Worm (Caenorhabditis elegans) whole organism, young adult: ENCODE measurements around the gene Y52E8A.1.

Source experiments
- B0019.2 ChIP-seq: fragments of 200-800 bp; sonication (Bioruptor generic); conservative IDR thresholded peaks from 2 replicates; pipeline ENCODE4 v1.3.6; 2022; ENCODE audit warnings: missing genetic modification reagents, missing genetic modification characterization, missing compliant biosample characterization
- B0261.1 ChIP-seq: sonication (generic microtip); optimal IDR thresholded peaks from 2 replicates; lab custom pipeline; 2016; ENCODE audit warnings: mild to moderate bottlenecking, missing genetic modification characterization, moderate library complexity, missing compliant biosample characterization
- B0336.3 ChIP-seq: fragments of 200-800 bp; sonication (Bioruptor generic); IDR thresholded peaks from 2 replicates; pipeline ENCODE4 v1.3.6; 2022; ENCODE audit warnings: missing genetic modification characterization, missing compliant biosample characterization
- T07F8.4 ChIP-seq: sonication (generic microtip); optimal IDR thresholded peaks from 2 replicates; lab custom pipeline; 2016; ENCODE audit warnings: mild to moderate bottlenecking, missing genetic modification characterization, moderate library complexity, missing compliant biosample characterization
- Y53F4B.3 ChIP-seq: fragments of 200-800 bp; sonication (Bioruptor generic); IDR thresholded peaks from 2 replicates; pipeline ENCODE4 v1.3.6; 2022; ENCODE audit warnings: missing genetic modification reagents, missing genetic modification characterization, missing compliant biosample characterization
- Y56A3A.18 ChIP-seq: fragments of 200-800 bp; sonication (Bioruptor generic); IDR thresholded peaks from 2 replicates; pipeline ENCODE4 v1.3.6; 2022; ENCODE audit warnings: missing genetic modification reagents, missing genetic modification characterization, missing compliant biosample characterization
- aptf-3 ChIP-seq: fragments of 200-800 bp; sonication (Bioruptor generic); IDR thresholded peaks from 2 replicates; pipeline ENCODE4 v1.3.6; 2022; ENCODE audit warnings: missing genetic modification characterization, missing compliant biosample characterization
- athp-1 ChIP-seq: sonication (generic microtip); optimal IDR thresholded peaks from 2 replicates; lab custom pipeline; 2017; ENCODE audit warnings: mild to moderate bottlenecking, missing genetic modification characterization, missing compliant biosample characterization
- bed-1 ChIP-seq: fragments of 200-800 bp; sonication (Bioruptor generic); IDR thresholded peaks from 2 replicates; pipeline ENCODE4 v1.3.6; 2022; ENCODE audit warnings: missing genetic modification reagents, missing genetic modification characterization, missing compliant biosample characterization
- ceh-40 ChIP-seq: fragments of 200-800 bp; sonication (Bioruptor generic); IDR thresholded peaks from 2 replicates; pipeline ENCODE4 v1.3.6; 2022; ENCODE audit warnings: missing genetic modification characterization, missing compliant biosample characterization
- ceh-79 ChIP-seq: sonication (generic microtip); optimal IDR thresholded peaks from 2 replicates; lab custom pipeline; 2017; ENCODE audit warnings: mild to moderate bottlenecking, missing genetic modification characterization, missing compliant biosample characterization
- ceh-91 ChIP-seq: fragments of 200-800 bp; sonication (Bioruptor generic); IDR thresholded peaks from 2 replicates; pipeline ENCODE4 v1.3.6; 2022; ENCODE audit warnings: missing genetic modification reagents, missing genetic modification characterization, missing compliant biosample characterization
- die-1 ChIP-seq: sonication (generic microtip); optimal IDR thresholded peaks from 2 replicates; lab custom pipeline; 2016; ENCODE audit warnings: missing genotype, mild to moderate bottlenecking, missing genetic modification characterization, missing compliant biosample characterization
- efl-1 ChIP-seq: fragments of 150-350 bp; optimal IDR thresholded peaks from 2 replicates; lab custom pipeline; 2014; ENCODE audit warnings: missing biosample characterization, missing genetic modification reagents, missing genetic modification characterization
- egrh-3 ChIP-seq: fragments of 200-800 bp; sonication (Bioruptor generic); IDR thresholded peaks from 2 replicates; pipeline ENCODE4 v1.3.6; 2022; ENCODE audit warnings: missing genetic modification reagents, missing genetic modification characterization, missing compliant biosample characterization
- hmg-1.2 ChIP-seq: fragments of 200-800 bp; sonication (Bioruptor generic); IDR thresholded peaks from 2 replicates; pipeline ENCODE4 v1.3.6; 2022; ENCODE audit warnings: missing genetic modification reagents, missing genetic modification characterization, missing compliant biosample characterization
- hsf-1 ChIP-seq: fragments of 200-800 bp; sonication (Bioruptor generic); IDR thresholded peaks from 2 replicates; pipeline ENCODE4 v1.3.6; 2022; ENCODE audit warnings: missing genetic modification reagents, missing genetic modification characterization, missing compliant biosample characterization
- let-607 ChIP-seq, 2 experiments: fragments of 200-800 bp in 1 of 2; sonication (Bioruptor generic) in 1 of 2; sonication (generic microtip) in 1 of 2; optimal IDR thresholded peaks; 2 replicates each; lab custom pipeline; 2016 to 2018; ENCODE audit warnings: mild to moderate bottlenecking in 2 of 2, missing compliant biosample characterization in 2 of 2, missing genetic modification characterization in 2 of 2, moderate library complexity in 2 of 2, missing genotype in 1 of 2
- lin-26 ChIP-seq: fragments of 200-800 bp; sonication (Bioruptor generic); IDR thresholded peaks from 2 replicates; pipeline ENCODE4 v1.3.6; 2022; ENCODE audit warnings: missing genetic modification reagents, missing genetic modification characterization, missing compliant biosample characterization
- nfya-1 ChIP-seq: sonication (generic microtip); optimal IDR thresholded peaks from 2 replicates; lab custom pipeline; 2017; ENCODE audit warnings: antibody characterized with exemption, missing compliant biosample characterization, missing genetic modification characterization, borderline replicate concordance; ENCODE audit not compliant: insufficient read depth
- nfyb-1 ChIP-seq: fragments of 200-800 bp; sonication (Bioruptor generic); IDR thresholded peaks from 2 replicates; pipeline ENCODE4 v1.3.6; 2022; ENCODE audit warnings: missing genetic modification reagents, missing genetic modification characterization, missing compliant biosample characterization
- nhr-27 ChIP-seq: fragments of 200-800 bp; sonication (Bioruptor generic); optimal IDR thresholded peaks from 2 replicates; lab custom pipeline; 2018; ENCODE audit warnings: mild to moderate bottlenecking, missing genetic modification characterization, moderate library complexity, missing compliant biosample characterization
- nhr-80 ChIP-seq: sonication (generic microtip); optimal IDR thresholded peaks from 2 replicates; lab custom pipeline; 2016; ENCODE audit warnings: missing genetic modification characterization, missing compliant biosample characterization
- pbrm-1 ChIP-seq: fragments of 200-800 bp; sonication (Bioruptor generic); IDR thresholded peaks from 2 replicates; pipeline ENCODE4 v1.3.6; 2022; ENCODE audit warnings: missing genetic modification reagents, missing genetic modification characterization, missing compliant biosample characterization
- pha-4 ChIP-seq: fragments of 150-350 bp; sonication (generic microtip); optimal IDR thresholded peaks from 2 replicates; lab custom pipeline; 2014; ENCODE audit warnings: missing biosample characterization, missing genetic modification reagents, missing genetic modification characterization
- snpc-1.3 ChIP-seq: sonication (generic microtip); optimal IDR thresholded peaks from 2 replicates; lab custom pipeline; 2017; ENCODE audit warnings: missing genetic modification characterization, mild to moderate bottlenecking, missing compliant biosample characterization, antibody characterized with exemption, moderate library complexity, missing genotype, missing genetic modification reagents; ENCODE audit not compliant: insufficient read depth
- snpc-3.4 ChIP-seq: sonication (generic microtip); optimal IDR thresholded peaks from 2 replicates; lab custom pipeline; 2017; ENCODE audit warnings: missing genetic modification characterization, mild to moderate bottlenecking, missing compliant biosample characterization, antibody characterized with exemption, moderate library complexity, missing genotype, missing genetic modification reagents
- somi-1 ChIP-seq: fragments of 200-800 bp; sonication (Bioruptor generic); optimal IDR thresholded peaks from 2 replicates; lab custom pipeline; 2018; ENCODE audit warnings: mild to moderate bottlenecking, missing genetic modification characterization, missing compliant biosample characterization
- sptf-2 ChIP-seq: fragments of 200-800 bp; sonication (Bioruptor generic); optimal IDR thresholded peaks from 2 replicates; lab custom pipeline; 2018; ENCODE audit warnings: mild to moderate bottlenecking, missing genetic modification characterization, missing compliant biosample characterization
- ztf-22 ChIP-seq: fragments of 200-800 bp; sonication (Bioruptor generic); optimal IDR thresholded peaks from 2 replicates; lab custom pipeline; 2018; ENCODE audit warnings: mild to moderate bottlenecking, missing genetic modification characterization, moderate library complexity, missing compliant biosample characterization
- ztf-6 ChIP-seq: fragments of 200-800 bp; sonication (Bioruptor generic); IDR thresholded peaks from 2 replicates; pipeline ENCODE4 v1.3.6; 2022; ENCODE audit warnings: missing genetic modification reagents, missing genetic modification characterization, missing compliant biosample characterization

Gene Y52E8A.1

DNA sequence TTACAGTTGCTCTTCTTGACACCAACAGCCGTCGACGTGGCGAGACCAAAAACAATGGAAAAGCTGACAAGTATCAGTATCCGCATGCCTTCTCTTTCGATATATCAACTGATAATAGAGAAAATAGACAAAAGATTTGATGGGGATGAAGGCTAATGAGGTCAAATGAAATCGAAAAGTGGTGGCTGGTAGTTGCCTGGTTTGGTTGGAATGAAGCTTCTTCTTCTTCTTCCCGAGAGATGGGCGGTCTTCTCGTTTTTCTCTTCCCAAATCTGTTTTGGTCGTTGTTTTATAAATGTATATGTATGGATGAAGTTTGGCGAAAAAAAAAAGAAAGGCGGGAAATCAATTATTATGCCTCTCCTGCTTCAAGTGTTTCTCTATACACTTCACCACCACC, 40.1 kb upstream of the Y52E8A.1 start, which contains the start of gene C01F1.5:
Gene C01F1.5, minus strand, starts transcription at position 103 of the 400 bp plus-strand sequence.
- no peak for TF ChIP-seq nhr-80 (tag; lab: Kevin White, UChicago)
- no peak for TF ChIP-seq pbrm-1 (GFP tag; lab: Robert Waterston, UW)
- no peak for TF ChIP-seq sptf-2 (GFP tag; lab: Kevin White, UChicago)
- no peak for TF ChIP-seq T07F8.4 (tag; lab: Kevin White, UChicago)
- TF ChIP-seq snpc-3.4 (tag; lab: Kevin White, UChicago) = peak; percentile 5
- TF ChIP-seq Y56A3A.18 (GFP tag; lab: Robert Waterston, UW) = no peak
- TF ChIP-seq, all 124 proteins: peak for 1

DNA sequence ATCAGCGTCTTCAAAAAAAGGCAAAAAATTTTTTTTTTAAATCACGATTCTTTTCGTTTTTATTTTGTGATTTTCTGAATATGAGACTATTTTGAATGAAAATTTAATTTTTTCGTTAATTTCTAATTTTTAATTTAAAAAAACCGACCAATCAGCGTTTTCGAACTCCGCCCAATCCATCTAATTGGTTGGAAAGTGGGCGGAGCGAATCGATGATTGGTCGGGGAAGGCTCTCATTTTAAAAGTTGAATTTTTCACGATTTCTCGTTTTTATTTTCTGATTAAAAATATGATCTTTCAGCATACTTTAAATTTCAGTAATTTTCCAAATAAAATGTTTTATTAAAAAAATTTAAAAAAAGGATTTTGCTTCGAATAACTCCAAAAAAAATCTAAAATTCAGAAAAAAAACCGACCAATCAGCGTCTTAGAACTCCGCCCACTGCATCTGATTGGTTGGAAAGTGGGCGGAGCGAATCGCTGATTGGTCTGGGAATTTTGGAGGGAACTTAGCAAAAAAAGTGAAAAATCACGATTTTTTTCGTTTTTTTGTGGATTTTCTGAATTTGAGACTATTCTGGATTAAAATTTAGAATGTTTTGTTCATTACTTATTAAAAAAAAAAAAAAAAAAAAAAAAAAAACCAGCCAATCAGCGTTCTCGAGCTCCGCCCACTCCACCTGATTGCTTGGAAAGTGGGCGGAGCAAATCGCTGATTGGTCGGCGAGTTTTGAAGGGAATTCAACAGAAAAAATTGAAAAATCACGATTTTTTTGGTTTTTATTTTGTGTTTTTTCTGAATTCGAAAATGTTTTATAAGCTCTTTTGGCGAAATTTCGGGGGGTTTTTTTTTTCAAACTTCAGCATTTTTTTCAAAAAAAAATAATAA, 37.3 kb upstream of the Y52E8A.1 start:
- TF ChIP-seq Y53F4B.3 (GFP tag; lab: Robert Waterston, UW) (no peak), pha-4 (no peak), snpc-1.3 (tag; lab: Kevin White, UChicago) (no peak), die-1 (tag; lab: Kevin White, UChicago) (no peak), ztf-22 (no peak), pbrm-1 (GFP tag; lab: Robert Waterston, UW) (no peak), nfyb-1 (GFP tag; lab: Robert Waterston, UW) (peak; percentile 66; the same call in 1 of the 2 replicates)
- TF ChIP-seq, all 124 proteins: peak for 1

DNA sequence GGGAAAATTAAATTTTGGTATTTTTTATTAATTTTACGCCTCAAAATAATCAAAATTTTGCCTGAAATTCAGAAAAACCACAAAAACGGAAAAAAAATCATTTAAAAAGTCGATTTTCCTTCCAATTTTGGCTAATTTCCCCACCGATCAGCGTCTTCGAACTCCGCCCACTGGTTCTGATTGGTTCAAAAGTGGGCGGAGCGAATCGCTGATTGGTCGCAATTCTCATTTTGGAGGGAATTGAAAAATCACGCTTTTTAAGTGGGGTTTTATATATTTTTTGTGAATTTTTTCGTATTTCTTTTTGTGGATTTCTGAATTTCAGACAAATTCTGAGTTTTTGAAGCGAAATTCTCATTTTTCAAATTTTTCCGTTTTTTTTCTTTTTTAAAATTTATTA, 34.9 kb upstream of the Y52E8A.1 start:
- 0 out of 2 replicates have a peak, but pooled peaks have one; percentile 31 for TF ChIP-seq nfyb-1 (GFP tag; lab: Robert Waterston, UW)
- no peak for TF ChIP-seq efl-1

DNA sequence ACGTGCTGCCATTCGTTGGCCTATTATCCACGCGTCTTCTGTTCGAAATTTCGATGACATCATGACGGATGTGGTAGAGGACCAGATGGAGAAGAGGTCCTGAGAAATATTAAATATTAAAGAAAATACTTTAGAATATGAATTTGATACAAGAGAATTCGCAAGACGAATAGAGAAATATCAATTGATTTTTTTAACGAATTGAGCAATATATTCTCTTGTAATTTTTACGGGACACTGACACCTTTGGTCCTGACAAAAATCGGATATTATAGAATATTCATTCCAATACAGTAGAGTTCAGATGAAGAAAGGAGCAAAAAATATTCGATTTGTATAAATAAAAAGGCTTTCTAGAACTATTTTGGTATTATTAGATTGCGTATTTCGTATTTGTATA, 33.8 kb upstream of the Y52E8A.1 start, which contains the start of gene C01F1.6:
Gene C01F1.6, minus strand, starts transcription at position 101 of the 400 bp plus-strand sequence.
- TF ChIP-seq sptf-2 (GFP tag; lab: Kevin White, UChicago) = no peak
- TF ChIP-seq nfya-1 (tag; lab: Kevin White, UChicago) = no peak
- no peak for TF ChIP-seq B0336.3 (GFP tag; lab: Robert Waterston, UW)
- no peak for TF ChIP-seq hmg-1.2 (GFP tag; lab: Robert Waterston, UW)
- no peak for TF ChIP-seq athp-1 (tag; lab: Kevin White, UChicago)
- no peak for TF ChIP-seq pha-4

DNA sequence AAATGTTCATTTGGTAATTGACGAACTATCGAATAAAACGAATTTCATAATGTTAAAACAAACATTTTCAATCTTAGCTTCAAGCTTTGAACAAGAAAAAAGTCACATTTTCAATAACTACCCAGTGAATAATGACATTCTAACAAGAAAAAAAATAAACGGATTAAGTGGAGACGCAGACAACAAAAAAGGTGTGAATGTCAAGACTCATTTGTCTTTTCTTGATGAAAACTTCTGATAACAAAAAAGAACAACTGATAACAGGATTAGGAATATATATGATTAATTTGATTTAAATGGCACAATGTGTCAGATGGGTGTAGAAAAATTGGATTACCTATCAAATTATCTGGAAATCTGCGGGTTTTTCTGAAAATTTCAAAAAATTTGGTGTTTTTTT, 33.3 kb upstream of the Y52E8A.1 start:
- no peak for TF ChIP-seq ceh-91 (GFP tag; lab: Robert Waterston, UW)
- no peak for TF ChIP-seq lin-26
- no peak for TF ChIP-seq ztf-6
- no peak for TF ChIP-seq B0336.3 (GFP tag; lab: Robert Waterston, UW)
- TF ChIP-seq somi-1 (GFP tag; lab: Kevin White, UChicago) = no peak
- no peak for TF ChIP-seq bed-1 (GFP tag; lab: Robert Waterston, UW)
- TF ChIP-seq hsf-1 (GFP tag; lab: Robert Waterston, UW) = no peak
- no peak for TF ChIP-seq egrh-3
- no peak for TF ChIP-seq B0019.2 (GFP tag; lab: Robert Waterston, UW)
- TF ChIP-seq die-1 (tag; lab: Kevin White, UChicago) = no peak
- no peak for TF ChIP-seq let-607 (tag; optimal IDR thresholded peaks at IDR 0.05; lab: Kevin White, UChicago)
- TF ChIP-seq nhr-27 (tag; lab: Kevin White, UChicago) = no peak
- TF ChIP-seq B0261.1 (tag; lab: Kevin White, UChicago) = no peak
- no peak for TF ChIP-seq aptf-3
- no peak for TF ChIP-seq ceh-40
- no peak for TF ChIP-seq ceh-79
